Worm (Caenorhabditis elegans) whole organism, mixed stage, embryonic: ENCODE results near the gene fbxc-36.
"Not testable (repeated sequence)": the region's sequence is repeated elsewhere in the genome, so short reads cannot be mapped to it uniquely, and the experiment has no call there.

Experiments
- M03D4.4 ChIP-seq: sonication (generic microtip); optimal IDR thresholded peaks from 2 replicates; lab custom pipeline; 2017; ENCODE audit warnings: mild to moderate bottlenecking, missing genetic modification characterization, missing compliant biosample characterization
- blmp-1 ChIP-seq: fragments of 150-350 bp; optimal IDR thresholded peaks from 2 replicates; lab custom pipeline; 2014; ENCODE audit warnings: missing biosample characterization, missing genetic modification characterization
- ceh-39 ChIP-seq: fragments of 150-350 bp; optimal IDR thresholded peaks from 2 replicates; lab custom pipeline; 2014; ENCODE audit warnings: missing biosample characterization, missing genetic modification characterization
- ceh-43 ChIP-seq: fragments of 200-800 bp; sonication (Bioruptor generic); optimal IDR thresholded peaks from 2 replicates; lab custom pipeline; 2018; ENCODE audit warnings: mild to moderate bottlenecking, missing genetic modification characterization, moderate library complexity, missing compliant biosample characterization
- ceh-83 ChIP-seq: fragments of 200-800 bp; sonication (Bioruptor generic); optimal IDR thresholded peaks from 2 replicates; lab custom pipeline; 2018; ENCODE audit warnings: mild to moderate bottlenecking, missing genetic modification characterization, missing compliant biosample characterization
- ces-1 ChIP-seq: fragments of 150-350 bp; optimal IDR thresholded peaks from 2 replicates; lab custom pipeline; 2014; ENCODE audit warnings: missing biosample characterization, missing genetic modification reagents, missing genetic modification characterization
- cnd-1 ChIP-seq: fragments of 200-800 bp; sonication (Bioruptor generic); optimal IDR thresholded peaks from 2 replicates; lab custom pipeline; 2018; ENCODE audit warnings: mild to moderate bottlenecking, missing genetic modification characterization, missing compliant biosample characterization
- elt-3 ChIP-seq: fragments of 150-350 bp; optimal IDR thresholded peaks from 2 replicates; lab custom pipeline; 2014; ENCODE audit warnings: missing biosample characterization, missing genetic modification characterization
- hlh-1 ChIP-seq: fragments of 150-350 bp; optimal IDR thresholded peaks from 2 replicates; lab custom pipeline; 2014; ENCODE audit warnings: missing biosample characterization, missing genetic modification reagents, missing genetic modification characterization
- lin-13 ChIP-seq: fragments of 150-350 bp; optimal IDR thresholded peaks from 2 replicates; lab custom pipeline; 2014; ENCODE audit warnings: missing biosample characterization, missing genetic modification characterization
- mep-1 ChIP-seq: fragments of 150-350 bp; optimal IDR thresholded peaks from 2 replicates; lab custom pipeline; 2017; ENCODE audit warnings: missing biosample characterization, missing genetic modification reagents, missing genetic modification characterization, inconsistent platforms
- nhr-237 ChIP-seq: fragments of 150-350 bp; optimal IDR thresholded peaks from 2 replicates; lab custom pipeline; 2014; ENCODE audit warnings: missing biosample characterization, missing genetic modification characterization
- pha-4 ChIP-seq: fragments of 150-350 bp; optimal IDR thresholded peaks from 2 replicates; lab custom pipeline; 2018; ENCODE audit warnings: missing biosample characterization, missing genetic modification reagents, missing genetic modification characterization
- snpc-4 ChIP-seq: fragments of 150-350 bp; optimal IDR thresholded peaks from 2 replicates; lab custom pipeline; 2014; ENCODE audit warnings: missing biosample characterization, missing genetic modification characterization
- sptf-1 ChIP-seq: sonication (generic microtip); optimal IDR thresholded peaks from 2 replicates; lab custom pipeline; 2017; ENCODE audit warnings: mild to moderate bottlenecking, missing genetic modification characterization, moderate library complexity, missing compliant biosample characterization
- tbx-8 ChIP-seq: fragments of 200-800 bp; sonication (Bioruptor generic); optimal IDR thresholded peaks from 2 replicates; lab custom pipeline; 2018; ENCODE audit warnings: mild to moderate bottlenecking, missing genetic modification characterization, moderate library complexity, missing compliant biosample characterization
- unc-120 ChIP-seq: sonication (generic microtip); optimal IDR thresholded peaks from 2 replicates; lab custom pipeline; 2017; ENCODE audit warnings: missing genetic modification characterization, missing compliant biosample characterization; ENCODE audit not compliant: poor library complexity, severe bottlenecking
- unc-62 ChIP-seq: fragments of 150-350 bp; optimal IDR thresholded peaks from 2 replicates; lab custom pipeline; 2014; ENCODE audit warnings: missing biosample characterization, missing genetic modification reagents, missing genetic modification characterization

fbxc-36 gene

DNA sequence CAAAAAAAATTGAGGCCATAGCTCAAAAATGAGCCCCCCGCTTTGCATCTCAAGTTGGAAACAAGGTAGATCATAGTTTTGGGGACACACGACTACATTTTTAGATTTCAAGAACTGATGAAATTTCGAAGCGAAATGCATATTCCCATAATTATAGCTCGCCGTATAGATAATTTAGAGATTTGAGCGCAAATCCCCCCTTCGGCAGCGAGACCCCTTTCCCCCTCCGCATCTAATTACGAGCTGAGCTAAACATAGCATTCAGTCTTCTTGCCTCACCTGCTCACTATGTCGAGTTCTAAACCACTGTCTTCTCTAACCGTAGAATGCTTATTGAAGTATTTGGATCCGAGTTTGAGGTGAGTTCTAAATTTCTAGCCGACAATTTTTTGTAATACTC, 38.4 kb downstream of the fbxc-36 start, which contains the start of the genes fbxc-17 and fbxc-15:
Gene fbxc-17, minus strand, starts transcription at position 101 of the 400 bp plus-strand sequence.
Gene fbxc-15, plus strand, starts transcription at position 289 of the 400 bp plus-strand sequence.
- TF ChIP-seq cnd-1 (tag; lab: Kevin White, UChicago) (no peak), lin-13 (no peak), blmp-1 (tag; lab: Kevin White, UChicago) (no peak), mep-1 (tag; lab: Kevin White, UChicago) (no peak), pha-4 (no peak), ces-1 (no peak), ceh-43 (no peak), M03D4.4 (tag; lab: Kevin White, UChicago) (no peak), unc-120 (tag; lab: Kevin White, UChicago) (no peak), sptf-1 (tag; lab: Kevin White, UChicago) (no peak), unc-62 (no peak), nhr-237 (tag; lab: Kevin White, UChicago) (no peak), ceh-39 (tag; lab: Kevin White, UChicago) (no peak)
- TF ChIP-seq, all 35 proteins: peak for 0

DNA sequence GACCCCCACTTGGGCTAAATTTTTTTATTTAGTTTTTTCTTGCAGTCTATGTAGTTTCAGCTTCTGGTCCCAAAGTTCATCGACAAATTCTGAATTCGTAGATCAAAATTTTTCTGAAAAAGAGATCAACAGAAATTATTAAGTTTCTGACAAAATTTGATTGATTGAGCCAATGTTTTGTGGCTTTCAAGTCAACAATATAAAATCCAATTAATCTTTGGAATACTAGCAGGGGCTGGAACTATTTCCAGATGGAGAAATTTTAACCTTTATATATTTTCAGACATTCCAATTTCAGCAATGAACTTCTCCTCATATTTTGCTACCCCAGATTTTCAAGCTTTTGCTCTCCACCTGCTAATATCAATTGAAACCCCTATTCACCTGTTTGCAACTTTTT, 42.1 kb downstream of the fbxc-36 start, which contains the start of gene srh-274:
Gene srh-274, plus strand, starts transcription at position 301 of the 400 bp plus-strand sequence.
- no peak for TF ChIP-seq unc-120 (tag; lab: Kevin White, UChicago)
- TF ChIP-seq, all 35 proteins: peak for 0

DNA sequence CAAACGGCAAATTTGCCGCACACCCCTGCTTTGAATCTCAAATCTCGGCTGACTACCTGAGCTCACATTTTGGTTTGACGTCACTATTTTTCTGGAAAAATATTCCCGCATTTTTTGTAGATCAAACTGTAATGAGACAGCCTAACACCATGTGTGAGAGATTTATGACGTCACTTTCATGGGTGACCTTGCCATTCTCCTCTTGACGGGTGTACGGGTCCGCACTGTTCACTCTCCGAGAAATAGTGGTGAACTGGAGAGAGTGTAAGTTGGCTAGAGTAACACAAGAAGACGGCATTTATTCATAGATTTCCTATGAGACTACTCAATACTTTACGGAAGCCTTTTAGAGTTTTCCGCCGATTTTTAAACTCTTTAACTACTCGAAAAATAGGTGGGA, 44.9 kb downstream of the fbxc-36 start, which contains the start of gene fbxc-40:
Gene fbxc-40, plus strand, starts transcription at position 301 of the 400 bp plus-strand sequence.
- TF ChIP-seq snpc-4 (tag; lab: Kevin White, UChicago); cnd-1 (tag; lab: Kevin White, UChicago); tbx-8 (GFP tag; lab: Kevin White, UChicago): not testable (repeated sequence)

DNA sequence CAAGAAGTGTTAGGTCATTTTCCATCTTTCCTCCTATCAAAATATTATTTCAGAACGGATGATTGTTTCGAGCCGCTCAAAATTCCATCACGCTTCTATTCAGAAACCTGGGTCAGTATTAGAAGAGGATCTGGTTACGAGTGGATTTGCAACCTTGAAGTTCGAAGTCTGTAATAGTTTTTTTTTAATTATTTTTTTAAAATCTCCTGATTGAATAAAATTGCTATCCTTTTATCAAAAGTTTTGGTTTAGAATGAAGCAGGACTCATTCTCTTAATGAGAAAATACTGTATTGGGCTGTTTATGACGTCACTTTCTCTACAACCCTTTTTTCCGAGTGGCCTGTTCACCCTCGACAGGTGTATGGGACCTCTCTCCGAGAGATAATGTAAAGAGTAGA, 47.7 kb downstream of the fbxc-36 start, which contains the start of gene fbxc-39:
Gene fbxc-39, plus strand, starts transcription at position 301 of the 400 bp plus-strand sequence.
- TF ChIP-seq hlh-1 (tag; lab: Kevin White, UChicago) (peak; percentile 22), mep-1 (tag; lab: Kevin White, UChicago) (no peak)

DNA sequence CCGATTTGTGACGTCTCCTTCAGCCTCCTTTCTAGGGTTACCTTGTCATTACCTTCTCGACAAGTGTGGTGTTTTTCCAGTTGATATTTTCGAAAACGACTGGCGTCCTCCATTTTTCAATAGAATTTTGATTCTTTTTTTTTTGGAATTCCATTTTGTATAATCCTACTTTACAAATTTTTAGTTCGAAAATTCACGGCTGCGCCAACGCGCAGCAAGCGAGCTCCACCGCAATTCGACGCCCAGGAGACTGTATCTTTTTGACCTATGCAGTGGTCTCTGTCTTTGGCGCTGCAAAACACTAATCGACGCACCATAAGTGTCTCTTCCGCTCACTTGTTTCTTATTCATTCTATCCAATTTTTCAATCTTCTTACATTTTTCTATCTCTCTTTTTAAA, 50.5 kb downstream of the fbxc-36 start, which contains the start of gene fbxc-42:
Gene fbxc-42, plus strand, starts transcription at position 301 of the 400 bp plus-strand sequence.
- TF ChIP-seq elt-3 (tag; lab: Kevin White, UChicago) (no peak), ces-1 (no peak), ceh-83 (no peak)
